Worm (Caenorhabditis elegans): ENCODE data around the gene tra-3.
A peak's percentile ranks its signal among the peaks of the same experiment; 100 is the strongest.

Gene tra-3

DNA sequence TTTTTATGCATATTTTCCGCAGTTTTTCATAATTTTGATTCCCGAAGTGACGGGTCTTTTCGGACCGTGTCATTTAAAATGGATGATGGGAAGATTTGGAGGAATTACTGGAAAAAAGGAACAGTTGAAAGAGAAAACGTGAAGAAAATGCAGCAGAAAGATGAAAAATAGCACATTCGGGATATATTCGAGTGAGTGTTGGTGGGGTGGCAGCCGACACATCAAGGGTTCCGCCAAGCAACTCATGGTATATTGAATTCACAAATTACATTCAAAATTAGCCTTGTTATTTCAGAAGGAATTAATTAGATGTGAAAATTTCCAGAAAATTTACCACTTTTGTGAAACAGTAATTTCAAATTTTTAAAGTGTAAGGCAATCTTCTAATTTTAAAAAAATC is at the start of gene tra-3:
TSS of gene tra-3 (minus strand) at position 107 of the 400 bp plus-strand sequence.
- TF ChIP-seq nhr-25 (tag; optimal IDR thresholded peaks at IDR 0.05) (no peak), daf-12 (tag; optimal IDR thresholded peaks at IDR 0.05) (no peak), elt-2 (tag; optimal IDR thresholded peaks at IDR 0.05) (no peak), ama-1 (optimal IDR thresholded peaks at IDR 0.05) (no peak), ZK546.5 (tag; optimal IDR thresholded peaks at IDR 0.05) (no peak)

DNA sequence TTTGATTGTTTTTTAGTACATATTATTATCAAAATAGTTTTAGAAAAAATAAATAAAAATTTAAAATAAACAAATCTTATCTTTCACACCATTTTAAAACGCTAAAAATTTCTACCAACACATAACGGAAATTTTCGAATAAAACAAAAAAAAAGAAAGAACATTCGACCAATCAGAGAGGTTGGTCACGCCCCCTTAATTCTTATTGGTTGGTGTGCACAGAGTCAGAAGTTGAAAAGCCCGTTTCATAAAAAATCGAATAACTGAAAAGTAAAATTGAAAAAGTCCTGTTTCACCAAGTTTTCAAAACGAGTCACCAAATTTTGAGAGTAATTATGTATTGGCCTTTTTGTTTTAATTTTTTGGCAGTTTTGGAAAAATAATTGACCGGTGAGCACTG is 47.2 kb upstream of the tra-3 start:
- no peak for TF ChIP-seq ceh-28 (tag; optimal IDR thresholded peaks at IDR 0.05)
- TF ChIP-seq egl-27 (tag; optimal IDR thresholded peaks at IDR 0.05) = no peak
- no peak for TF ChIP-seq nhr-12 (tag; optimal IDR thresholded peaks at IDR 0.05)
- TF ChIP-seq zag-1 (tag; optimal IDR thresholded peaks at IDR 0.05) = no peak
- TF ChIP-seq ama-1 (optimal IDR thresholded peaks at IDR 0.05) = no peak
- peak; percentile 79 for TF ChIP-seq nfya-1 (tag; optimal IDR thresholded peaks at IDR 0.05; ENCODE audit: insufficient read depth)
- TF ChIP-seq lsy-12 (tag; optimal IDR thresholded peaks at IDR 0.05) = no peak
- TF ChIP-seq nhr-25 (tag; optimal IDR thresholded peaks at IDR 0.05) = no peak

DNA sequence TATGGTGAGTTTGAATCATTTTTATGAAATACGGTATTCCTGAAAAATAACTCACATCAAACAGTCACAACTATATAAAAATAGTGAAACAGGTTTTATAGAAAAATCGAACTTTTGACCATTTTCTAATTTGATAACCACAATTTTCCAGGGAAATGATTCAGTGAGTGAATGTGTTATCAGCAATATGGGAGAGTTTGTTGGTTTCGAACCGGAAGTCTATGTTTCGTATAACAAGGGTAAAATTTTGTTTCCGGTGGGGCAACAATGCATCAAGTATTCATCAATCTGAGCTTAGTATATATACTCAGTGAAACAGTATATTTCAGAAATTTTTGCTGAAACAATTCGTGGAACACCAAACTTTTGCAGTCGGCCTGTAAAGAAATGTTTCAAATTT is 39.4 kb upstream of the tra-3 start:
- TF ChIP-seq elt-2 (tag; optimal IDR thresholded peaks at IDR 0.05) = peak; percentile 29
- TF ChIP-seq elt-1 (tag; optimal IDR thresholded peaks at IDR 0.05) = no peak
- TF ChIP-seq skn-1 (tag; optimal IDR thresholded peaks at IDR 0.05) = no peak
- peak; percentile 12 for TF ChIP-seq pqm-1 (tag; optimal IDR thresholded peaks at IDR 0.05)
- TF ChIP-seq fkh-2 (tag; optimal IDR thresholded peaks at IDR 0.05) = no peak
- no peak for TF ChIP-seq nhr-23 (tag; optimal IDR thresholded peaks at IDR 0.05)
- TF ChIP-seq elt-3 (tag; optimal IDR thresholded peaks at IDR 0.05) = no peak

DNA sequence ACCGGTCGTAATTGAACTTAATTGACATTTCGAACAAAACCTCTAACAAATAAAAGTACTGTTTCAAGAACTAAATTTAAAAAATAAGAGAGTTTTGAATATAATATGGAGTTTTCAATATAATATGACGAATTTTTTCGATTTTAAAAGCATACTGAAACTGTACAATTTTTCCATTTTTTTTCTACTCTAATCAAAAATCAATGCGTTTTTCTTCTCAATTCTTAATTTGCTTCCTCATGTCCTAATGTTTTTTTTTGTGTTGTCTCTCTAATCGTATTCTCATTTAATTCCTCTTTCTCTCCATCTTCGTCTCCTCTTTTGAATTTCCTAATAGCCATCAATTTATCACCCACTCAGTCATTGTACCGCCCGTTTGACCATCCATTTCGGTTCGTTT is 38.0 kb upstream of the tra-3 start, which contains the start of gene Y57G11A.4:
TSS of gene Y57G11A.4 (plus strand) at position 301 of the 400 bp plus-strand sequence.
- TF ChIP-seq nhr-11 (tag; optimal IDR thresholded peaks at IDR 0.05) = no peak
- no peak for TF ChIP-seq sea-2 (GFP tag; optimal IDR thresholded peaks at IDR 0.05)
- no peak for TF ChIP-seq fkh-2 (tag; optimal IDR thresholded peaks at IDR 0.05)
- TF ChIP-seq nhr-76 (tag; optimal IDR thresholded peaks at IDR 0.05) = no peak
- no peak for TF ChIP-seq ceh-9 (tag; optimal IDR thresholded peaks at IDR 0.05)
- no peak for TF ChIP-seq nhr-67 (tag; optimal IDR thresholded peaks at IDR 0.05)
- no peak for TF ChIP-seq daf-12 (tag; optimal IDR thresholded peaks at IDR 0.05)
- no peak for TF ChIP-seq eor-1 (tag; optimal IDR thresholded peaks at IDR 0.05)
- TF ChIP-seq ztf-11 (tag; optimal IDR thresholded peaks at IDR 0.05) = no peak
- TF ChIP-seq nhr-23 (tag; optimal IDR thresholded peaks at IDR 0.05) = no peak
- no peak for TF ChIP-seq mdl-1 (tag; optimal IDR thresholded peaks at IDR 0.05)
- TF ChIP-seq snpc-4 (tag; optimal IDR thresholded peaks at IDR 0.05) = no peak
- TF ChIP-seq unc-62 (GFP tag; optimal IDR thresholded peaks at IDR 0.05) = no peak
- TF ChIP-seq ceh-16 (tag; optimal IDR thresholded peaks at IDR 0.05) = no peak

DNA sequence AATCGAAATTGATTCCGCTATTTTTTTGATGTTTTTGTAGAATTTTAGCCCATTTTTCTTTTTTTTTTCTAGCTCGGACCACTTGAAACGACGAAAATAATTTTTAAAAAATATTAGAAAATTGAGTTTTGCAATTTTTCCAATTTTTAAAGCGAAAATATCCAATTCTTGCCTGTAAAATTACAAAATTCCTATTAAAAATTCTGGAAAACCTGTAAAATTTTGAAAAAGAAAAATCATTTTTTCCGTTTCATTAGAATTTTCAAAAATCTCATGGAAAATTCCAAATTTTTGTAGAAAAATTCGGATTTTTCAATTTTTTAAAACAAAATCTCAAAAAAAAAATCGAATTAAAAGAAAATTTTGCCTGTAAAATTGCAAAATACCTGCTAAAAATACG is 25.0 kb upstream of the tra-3 start:
- TF ChIP-seq snpc-4 (tag; optimal IDR thresholded peaks at IDR 0.05) = no peak
- no peak for TF ChIP-seq fkh-2 (tag; optimal IDR thresholded peaks at IDR 0.05)
- no peak for TF ChIP-seq pha-4 (tag; optimal IDR thresholded peaks at IDR 0.05)
- no peak for TF ChIP-seq elt-2 (tag; optimal IDR thresholded peaks at IDR 0.05)
- no peak for TF ChIP-seq pqm-1 (tag; optimal IDR thresholded peaks at IDR 0.05)
- TF ChIP-seq nhr-237 (tag; optimal IDR thresholded peaks at IDR 0.05) = no peak
- TF ChIP-seq skn-1 (tag; optimal IDR thresholded peaks at IDR 0.05) = no peak
- TF ChIP-seq zag-1 (tag; optimal IDR thresholded peaks at IDR 0.05) = no peak
- no peak for TF ChIP-seq nfya-1 (tag; optimal IDR thresholded peaks at IDR 0.05; ENCODE audit: insufficient read depth)
- no peak for TF ChIP-seq jun-1 (tag; optimal IDR thresholded peaks at IDR 0.05)
- TF ChIP-seq nhr-23 (tag; optimal IDR thresholded peaks at IDR 0.05) = no peak
- no peak for TF ChIP-seq nhr-11 (tag; optimal IDR thresholded peaks at IDR 0.05)
- TF ChIP-seq ama-1 (optimal IDR thresholded peaks at IDR 0.05) = no peak

DNA sequence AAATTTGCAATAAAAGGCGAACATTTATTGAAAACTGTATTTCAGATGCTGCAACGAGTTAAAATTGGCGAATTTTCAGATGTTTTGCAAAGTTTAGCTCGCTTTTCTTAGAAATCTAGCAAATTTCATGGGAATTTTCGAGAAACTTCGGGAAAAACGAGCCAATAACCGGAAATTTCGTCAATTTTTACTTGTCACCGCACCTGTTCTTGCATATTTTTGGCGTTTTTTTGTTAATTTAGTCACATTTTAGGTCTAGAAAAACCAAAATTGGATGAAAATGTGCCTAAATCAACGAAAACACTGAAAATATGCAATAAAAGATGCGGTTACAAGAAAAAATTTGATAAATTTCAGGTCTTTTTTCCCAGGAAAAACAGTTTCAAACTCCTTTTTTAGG is 22.9 kb upstream of the tra-3 start:
- TF ChIP-seq nhr-77 (tag; optimal IDR thresholded peaks at IDR 0.05) (no peak), ztf-11 (tag; optimal IDR thresholded peaks at IDR 0.05) (no peak), aly-2 (tag; optimal IDR thresholded peaks at IDR 0.05) (no peak), egl-27 (tag; optimal IDR thresholded peaks at IDR 0.05) (no peak), fkh-2 (tag; optimal IDR thresholded peaks at IDR 0.05) (no peak), nhr-67 (tag; optimal IDR thresholded peaks at IDR 0.05) (no peak), ZK546.5 (tag; optimal IDR thresholded peaks at IDR 0.05) (no peak), fkh-10 (GFP tag; optimal IDR thresholded peaks at IDR 0.05) (no peak), snpc-4 (tag; optimal IDR thresholded peaks at IDR 0.05) (no peak), nhr-12 (tag; optimal IDR thresholded peaks at IDR 0.05) (no peak)

Measured in whole organism, L3 larva.